Fruit fly (Drosophila melanogaster) whole organism, prepupa: ENCODE results near the gene Tmc.

Experiments
- Blimp-1 ChIP-seq: fragments of 200-800 bp; sonication (Bioruptor generic); optimal IDR thresholded peaks from 3 replicates; lab custom pipeline; 2017; ENCODE audit warnings: missing biosample characterization, missing genetic modification characterization, mild to moderate bottlenecking, moderate library complexity, missing genetic modification reagents
- CG10631 ChIP-seq: fragments of 200-800 bp; sonication (Bioruptor generic); optimal IDR thresholded peaks from 2 replicates; lab custom pipeline; 2016; ENCODE audit warnings: missing biosample characterization, missing genetic modification characterization
- CG11762 ChIP-seq: fragments of 200-800 bp; sonication (Bioruptor generic); optimal IDR thresholded peaks from 3 replicates; lab custom pipeline; 2016; ENCODE audit warnings: missing biosample characterization, missing genetic modification characterization; ENCODE audit not compliant: insufficient read depth
- CG11902 ChIP-seq: fragments of 200-800 bp; sonication (Bioruptor generic); optimal IDR thresholded peaks from 3 replicates; lab custom pipeline; 2016; ENCODE audit warnings: missing biosample characterization, missing genetic modification characterization
- CG15336 ChIP-seq: fragments of 200-800 bp; sonication (Bioruptor generic); IDR thresholded peaks from 2 replicates; pipeline ENCODE4 v1.3.6; 2022; ENCODE audit warnings: missing biosample characterization, missing genetic modification characterization
- CG1621 ChIP-seq: fragments of 200-800 bp; sonication (Bioruptor generic); optimal IDR thresholded peaks from 3 replicates; lab custom pipeline; 2018; ENCODE audit warnings: missing biosample characterization, mild to moderate bottlenecking, missing genetic modification characterization
- CG16779 ChIP-seq: fragments of 200-800 bp; sonication (Bioruptor generic); optimal IDR thresholded peaks from 3 replicates; lab custom pipeline; 2017; ENCODE audit warnings: missing biosample characterization, mild to moderate bottlenecking, missing genetic modification characterization
- CG3032 ChIP-seq: fragments of 200-800 bp; optimal IDR thresholded peaks from 2 replicates; lab custom pipeline; 2019; ENCODE audit warnings: missing biosample characterization, mild to moderate bottlenecking, missing genetic modification characterization, moderate library complexity
- CG32006 ChIP-seq: fragments of 200-800 bp; sonication (Bioruptor generic); optimal IDR thresholded peaks from 3 replicates; lab custom pipeline; 2017; ENCODE audit warnings: missing biosample characterization, mild to moderate bottlenecking, missing genetic modification characterization
- CG3919 ChIP-seq: fragments of 200-800 bp; sonication (Bioruptor generic); optimal IDR thresholded peaks from 3 replicates; lab custom pipeline; 2016; ENCODE audit warnings: missing biosample characterization, missing genetic modification characterization
- CG4318 ChIP-seq: fragments of 200-800 bp; sonication (Bioruptor generic); optimal IDR thresholded peaks from 3 replicates; lab custom pipeline; 2017; ENCODE audit warnings: missing biosample characterization, mild to moderate bottlenecking, missing genetic modification characterization
- CG6163 ChIP-seq: fragments of 200-800 bp; sonication (Bioruptor generic); IDR thresholded peaks from 3 replicates; pipeline ENCODE4 v1.3.6; 2022; ENCODE audit warnings: missing biosample characterization, missing genetic modification characterization
- CG6792 ChIP-seq: fragments of 200-800 bp; sonication (Bioruptor generic); optimal IDR thresholded peaks from 3 replicates; lab custom pipeline; 2016; ENCODE audit warnings: missing biosample characterization, missing genetic modification characterization
- CG6808 ChIP-seq: fragments of 200-800 bp; sonication (Bioruptor generic); optimal IDR thresholded peaks from 3 replicates; lab custom pipeline; 2017; ENCODE audit warnings: missing biosample characterization, missing genetic modification characterization, mild to moderate bottlenecking, moderate library complexity, missing genetic modification reagents
- CG7368 ChIP-seq: fragments of 200-800 bp; sonication (Bioruptor generic); optimal IDR thresholded peaks from 3 replicates; lab custom pipeline; 2016; ENCODE audit warnings: missing biosample characterization, missing genetic modification characterization
- CG8119 ChIP-seq: fragments of 200-800 bp; sonication (Bioruptor generic); IDR thresholded peaks from 3 replicates; pipeline ENCODE4 v1.3.6; 2022; ENCODE audit warnings: missing biosample characterization, missing genetic modification characterization
- CG8319 ChIP-seq: fragments of 200-800 bp; sonication (Bioruptor generic); optimal IDR thresholded peaks from 3 replicates; lab custom pipeline; 2016; ENCODE audit warnings: missing biosample characterization, missing genetic modification characterization
- CG8632 ChIP-seq: fragments of 200-800 bp; sonication (Bioruptor generic); optimal IDR thresholded peaks from 3 replicates; lab custom pipeline; 2016; ENCODE audit warnings: missing biosample characterization, missing genetic modification characterization
- CG9139 ChIP-seq: fragments of 200-800 bp; sonication (Bioruptor generic); optimal IDR thresholded peaks from 3 replicates; lab custom pipeline; 2017; ENCODE audit warnings: missing biosample characterization, mild to moderate bottlenecking, missing genetic modification characterization
- Eip75B ChIP-seq: fragments of 200-800 bp; sonication (Bioruptor generic); optimal IDR thresholded peaks from 3 replicates; lab custom pipeline; 2016; ENCODE audit warnings: missing biosample characterization, missing genetic modification characterization
- Eip78C ChIP-seq: fragments of 200-800 bp; sonication (Bioruptor generic); peaks from one replicate; lab custom pipeline; 2016; ENCODE audit warnings: missing biosample characterization, missing genetic modification characterization
- Eip93F ChIP-seq: fragments of 200-800 bp; sonication (Bioruptor generic); optimal IDR thresholded peaks from 2 replicates; lab custom pipeline; 2016; ENCODE audit warnings: missing biosample characterization, mild to moderate bottlenecking, missing genetic modification characterization
- Ets21C ChIP-seq: fragments of 200-800 bp; sonication (Bioruptor generic); optimal IDR thresholded peaks from 3 replicates; lab custom pipeline; 2016; ENCODE audit warnings: missing biosample characterization, missing genetic modification characterization
- Gug ChIP-seq: fragments of 200-800 bp; sonication (Bioruptor generic); IDR thresholded peaks from 2 replicates; pipeline ENCODE4 v1.3.6; 2022; ENCODE audit warnings: missing biosample characterization, missing genetic modification characterization
- Hr39 ChIP-seq: fragments of 200-800 bp; sonication (Bioruptor generic); optimal IDR thresholded peaks from 2 replicates; lab custom pipeline; 2016; ENCODE audit warnings: missing biosample characterization, missing genetic modification characterization
- Lpt ChIP-seq: fragments of 200-800 bp; sonication (Bioruptor generic); optimal IDR thresholded peaks from 3 replicates; lab custom pipeline; 2016; ENCODE audit warnings: missing biosample characterization, missing genetic modification characterization
- OdsH ChIP-seq: fragments of 200-800 bp; sonication (Bioruptor generic); optimal IDR thresholded peaks from 3 replicates; lab custom pipeline; 2016; ENCODE audit warnings: missing biosample characterization, missing genetic modification characterization
- Smox ChIP-seq: fragments of 200-800 bp; sonication (Bioruptor generic); optimal IDR thresholded peaks from 3 replicates; lab custom pipeline; 2016; ENCODE audit warnings: missing biosample characterization, missing genetic modification characterization
- Sox102F ChIP-seq: fragments of 200-800 bp; sonication (Bioruptor generic); optimal IDR thresholded peaks from 2 replicates; lab custom pipeline; 2016; ENCODE audit warnings: missing biosample characterization, mild to moderate bottlenecking, missing genetic modification characterization
- Sox14 ChIP-seq: fragments of 200-800 bp; sonication (Bioruptor generic); optimal IDR thresholded peaks from 3 replicates; lab custom pipeline; 2016; ENCODE audit warnings: missing biosample characterization, missing genetic modification characterization
- achi ChIP-seq: fragments of 200-800 bp; sonication (Bioruptor generic); optimal IDR thresholded peaks from 3 replicates; lab custom pipeline; 2016; ENCODE audit warnings: missing biosample characterization, missing genetic modification characterization
- acj6 ChIP-seq: fragments of 200-800 bp; sonication (Bioruptor generic); optimal IDR thresholded peaks from 3 replicates; lab custom pipeline; 2016; ENCODE audit warnings: missing biosample characterization, missing genetic modification characterization
- dac ChIP-seq: fragments of 200-800 bp; sonication (Bioruptor generic); optimal IDR thresholded peaks from 2 replicates; lab custom pipeline; 2017; ENCODE audit warnings: missing biosample characterization, mild to moderate bottlenecking, missing genetic modification characterization
- dsx ChIP-seq: fragments of 200-800 bp; optimal IDR thresholded peaks from 3 replicates; lab custom pipeline; 2019; ENCODE audit warnings: missing biosample characterization, mild to moderate bottlenecking, missing genetic modification characterization, moderate library complexity; ENCODE audit not compliant: poor library complexity, severe bottlenecking
- eg ChIP-seq: fragments of 200-800 bp; sonication (Bioruptor generic); IDR thresholded peaks from 3 replicates; pipeline ENCODE4 v1.3.6; 2022; ENCODE audit warnings: missing biosample characterization, missing genetic modification characterization
- esn ChIP-seq: fragments of 200-800 bp; sonication (Bioruptor generic); optimal IDR thresholded peaks from 2 replicates; lab custom pipeline; 2016; ENCODE audit warnings: missing biosample characterization, mild to moderate bottlenecking, missing genetic modification characterization, moderate library complexity
- fd85E ChIP-seq: fragments of 200-800 bp; sonication (Bioruptor generic); optimal IDR thresholded peaks from 3 replicates; lab custom pipeline; 2016; ENCODE audit warnings: missing biosample characterization, missing genetic modification characterization
- fkh ChIP-seq: fragments of 200-800 bp; sonication (Bioruptor generic); optimal IDR thresholded peaks from 3 replicates; lab custom pipeline; 2017; ENCODE audit warnings: missing biosample characterization, mild to moderate bottlenecking, missing genetic modification characterization, moderate library complexity
- lz ChIP-seq: fragments of 200-800 bp; sonication (Bioruptor generic); optimal IDR thresholded peaks from 3 replicates; lab custom pipeline; 2016; ENCODE audit warnings: missing biosample characterization, missing genetic modification characterization
- net ChIP-seq: fragments of 200-800 bp; sonication (Bioruptor generic); optimal IDR thresholded peaks from 3 replicates; lab custom pipeline; 2016; ENCODE audit warnings: missing biosample characterization, missing genetic modification characterization
- pdm3 ChIP-seq: fragments of 200-800 bp; sonication (Bioruptor generic); optimal IDR thresholded peaks from 3 replicates; lab custom pipeline; 2016; ENCODE audit warnings: missing biosample characterization, missing genetic modification characterization
- ss ChIP-seq, 2 experiments: fragments of 200-800 bp; sonication (Bioruptor generic); optimal IDR thresholded peaks; 2 replicates in 1 of 2; 3 replicates in 1 of 2; lab custom pipeline; 2017 to 2018; ENCODE audit warnings: mild to moderate bottlenecking in 2 of 2, missing biosample characterization in 2 of 2, missing genetic modification characterization in 2 of 2, moderate library complexity in 1 of 2
- svp ChIP-seq: fragments of 200-800 bp; sonication (Bioruptor generic); peaks from one replicate; lab custom pipeline; 2016; ENCODE audit warnings: missing biosample characterization, missing genetic modification characterization
- topi ChIP-seq: fragments of 200-800 bp; sonication (Bioruptor generic); optimal IDR thresholded peaks from 3 replicates; lab custom pipeline; 2016; ENCODE audit warnings: missing biosample characterization, missing genetic modification characterization
- vri ChIP-seq: fragments of 200-800 bp; sonication (Bioruptor generic); optimal IDR thresholded peaks from 3 replicates; lab custom pipeline; 2016; ENCODE audit warnings: missing biosample characterization, mild to moderate bottlenecking, missing genetic modification characterization

The Tmc gene

dm6 chr3L:9550873-9551580 lies 46.5 kb upstream of the Tmc start (continued):
- TF ChIP-seq fkh (no peak), lz (no peak), achi (GFP tag; lab: Kevin White, UChicago) (peak; percentile 25), CG6792 (GFP tag; lab: Kevin White, UChicago) (peak; percentile 21), CG16779 (tag; lab: Kevin White, UChicago) (peak; percentile 24), CG11902 (GFP tag; lab: Kevin White, UChicago) (no peak), CG1621 (tag; lab: Kevin White, UChicago) (peak; percentile 53), Sox102F (peak; percentile 52), Lpt (GFP tag; lab: Kevin White, UChicago) (peak; percentile 14), topi (GFP tag; lab: Kevin White, UChicago) (peak; percentile 18), Hr39 (no peak), CG6808 (GFP tag; lab: Kevin White, UChicago) (peak; percentile 72), dsx (GFP tag; lab: Kevin White, UChicago) (no peak), CG11762 (GFP tag; lab: Kevin White, UChicago) (peak; percentile 31), net (GFP tag; lab: Kevin White, UChicago) (peak; percentile 20), Sox14 (GFP tag; lab: Kevin White, UChicago) (peak; percentile 45), fd85E (peak; percentile 2), CG8119 (GFP tag; lab: Robert Waterston, UW) (0 out of 3 replicates have a peak, but pooled peaks have one; percentile 15), OdsH (GFP tag; lab: Kevin White, UChicago) (peak; percentile 15), CG8319 (GFP tag; lab: Kevin White, UChicago) (no peak), CG3919 (GFP tag; lab: Kevin White, UChicago) (peak; percentile 49), CG4318 (GFP tag; lab: Kevin White, UChicago) (no peak), esn (GFP tag; lab: Kevin White, UChicago) (no peak), svp (GFP tag; lab: Kevin White, UChicago) (peak; percentile 90)
- TF ChIP-seq, all 60 proteins: peak for 30

dm6 chr3L:9552190-9552809 lies 45.3 kb upstream of the Tmc start:
- TF ChIP-seq Ets21C (no peak), Blimp-1 (GFP tag; lab: Kevin White, UChicago) (no peak), acj6 (GFP tag; lab: Kevin White, UChicago) (no peak), fkh (peak; percentile 19), CG1621 (tag; lab: Kevin White, UChicago) (no peak), vri (GFP tag; lab: Kevin White, UChicago) (no peak), Eip78C (peak; percentile 58), CG4318 (GFP tag; lab: Kevin White, UChicago) (no peak), Sox102F (no peak), CG10631 (GFP tag; lab: Kevin White, UChicago) (no peak), CG9139 (no peak), OdsH (GFP tag; lab: Kevin White, UChicago) (no peak), CG11902 (GFP tag; lab: Kevin White, UChicago) (no peak), Gug (GFP tag; lab: Robert Waterston, UW) (peak; percentile 49; the same call in 1 of the 2 replicates), svp (GFP tag; lab: Kevin White, UChicago) (peak; percentile 46), CG6808 (GFP tag; lab: Kevin White, UChicago) (no peak), eg (GFP tag; lab: Robert Waterston, UW) (peak; percentile 61; the same call in 2 of the 3 replicates), CG8632 (GFP tag; lab: Kevin White, UChicago) (no peak), Eip75B (GFP tag; lab: Kevin White, UChicago) (no peak), CG8319 (GFP tag; lab: Kevin White, UChicago) (no peak), ss (GFP tag; optimal IDR thresholded peaks at IDR 0.05; lab: Kevin White, UChicago) (no peak), CG3032 (no peak), CG6163 (GFP tag; lab: Robert Waterston, UW) (no peak), Eip93F (GFP tag; lab: Kevin White, UChicago) (no peak), net (GFP tag; lab: Kevin White, UChicago) (no peak), pdm3 (GFP tag; lab: Kevin White, UChicago) (no peak), CG6792 (GFP tag; lab: Kevin White, UChicago) (no peak), achi (GFP tag; lab: Kevin White, UChicago) (no peak), Hr39 (no peak), dsx (GFP tag; lab: Kevin White, UChicago) (no peak), Smox (no peak), CG7368 (GFP tag; lab: Kevin White, UChicago) (no peak), esn (GFP tag; lab: Kevin White, UChicago) (no peak), CG15336 (GFP tag; lab: Robert Waterston, UW) (no peak), CG32006 (GFP tag; lab: Kevin White, UChicago) (no peak), dac (GFP tag; lab: Kevin White, UChicago) (no peak), lz (no peak)
